Worm (Caenorhabditis elegans): ENCODE results near the gene C13A10.2.

C13A10.2 gene

ce11 chrII:1400105-1400504, 42.3 kb upstream of the C13A10.2 start, which contains the start of gene F54D12.1:
Gene F54D12.1, plus strand, starts transcription at chrII:1400405.
- TF ChIP-seq pqm-1 (tag; optimal IDR thresholded peaks at IDR 0.05) (no peak), tbx-2 (tag; optimal IDR thresholded peaks at IDR 0.05) (no peak), snpc-4 (tag; optimal IDR thresholded peaks at IDR 0.05) (no peak), ceh-82 (tag; optimal IDR thresholded peaks at IDR 0.05) (no peak), egl-27 (tag; optimal IDR thresholded peaks at IDR 0.05) (no peak), elt-1 (tag; optimal IDR thresholded peaks at IDR 0.05) (no peak), nhr-237 (tag; optimal IDR thresholded peaks at IDR 0.05) (no peak), hmg-11 (tag; optimal IDR thresholded peaks at IDR 0.05) (no peak), ceh-9 (tag; optimal IDR thresholded peaks at IDR 0.05) (no peak), lin-39 (tag; optimal IDR thresholded peaks at IDR 0.05) (no peak), nhr-23 (tag; optimal IDR thresholded peaks at IDR 0.05) (no peak), pha-4 (tag; optimal IDR thresholded peaks at IDR 0.05) (no peak), sea-2 (GFP tag; optimal IDR thresholded peaks at IDR 0.05) (no peak), ztf-11 (tag; optimal IDR thresholded peaks at IDR 0.05) (no peak), daf-12 (tag; optimal IDR thresholded peaks at IDR 0.05) (no peak), fkh-2 (tag; optimal IDR thresholded peaks at IDR 0.05) (no peak), ztf-4 (tag; optimal IDR thresholded peaks at IDR 0.05) (no peak), R02D3.7 (tag; optimal IDR thresholded peaks at IDR 0.05) (no peak)

- TF ChIP-seq pqm-1 (tag; optimal IDR thresholded peaks at IDR 0.05): no peak
- no peak for TF ChIP-seq fkh-10 (GFP tag; optimal IDR thresholded peaks at IDR 0.05)
- TF ChIP-seq tbx-2 (tag; optimal IDR thresholded peaks at IDR 0.05): no peak
- no peak for TF ChIP-seq mdl-1 (tag; optimal IDR thresholded peaks at IDR 0.05)
- no peak for TF ChIP-seq lsy-12 (tag; optimal IDR thresholded peaks at IDR 0.05)
- no peak for TF ChIP-seq unc-62 (GFP tag; optimal IDR thresholded peaks at IDR 0.05)
- TF ChIP-seq fos-1 (tag; optimal IDR thresholded peaks at IDR 0.05): no peak
- no peak for TF ChIP-seq eor-1 (tag; optimal IDR thresholded peaks at IDR 0.05)
These were observed 40.6 kb upstream of the C13A10.2 start, which contains the start of gene F54D12.2 for ce11 chrII:1398396-1398795. Gene F54D12.2, plus strand, starts transcription at chrII:1398696.

- no peak for TF ChIP-seq skn-1 (tag; optimal IDR thresholded peaks at IDR 0.05)
- no peak for TF ChIP-seq zag-1 (tag; optimal IDR thresholded peaks at IDR 0.05)
- no peak for TF ChIP-seq nhr-237 (tag; optimal IDR thresholded peaks at IDR 0.05)
- TF ChIP-seq fos-1 (tag; optimal IDR thresholded peaks at IDR 0.05): no peak
- TF ChIP-seq elt-3 (tag; optimal IDR thresholded peaks at IDR 0.05): no peak
- no peak for TF ChIP-seq nhr-25 (tag; optimal IDR thresholded peaks at IDR 0.05)
- TF ChIP-seq nhr-76 (tag; optimal IDR thresholded peaks at IDR 0.05): no peak
- no peak for TF ChIP-seq eor-1 (tag; optimal IDR thresholded peaks at IDR 0.05)
- no peak for TF ChIP-seq fkh-10 (GFP tag; optimal IDR thresholded peaks at IDR 0.05)
- no peak for TF ChIP-seq nhr-12 (tag; optimal IDR thresholded peaks at IDR 0.05)
- no peak for TF ChIP-seq nhr-67 (tag; optimal IDR thresholded peaks at IDR 0.05)
- TF ChIP-seq nhr-77 (tag; optimal IDR thresholded peaks at IDR 0.05): no peak
- no peak for TF ChIP-seq mml-1 (tag; optimal IDR thresholded peaks at IDR 0.05)
- no peak for TF ChIP-seq nhr-11 (tag; optimal IDR thresholded peaks at IDR 0.05)
- no peak for TF ChIP-seq ama-1 (optimal IDR thresholded peaks at IDR 0.05)
These were observed 39.9 kb upstream of the C13A10.2 start, which contains the start of gene F54D12.8 for ce11 chrII:1397703-1398102. Gene F54D12.8, minus strand, starts transcription at chrII:1398038.

- TF ChIP-seq eor-1 (tag; optimal IDR thresholded peaks at IDR 0.05) (no peak), ama-1 (optimal IDR thresholded peaks at IDR 0.05) (no peak), nhr-25 (tag; optimal IDR thresholded peaks at IDR 0.05) (no peak), hmg-11 (tag; optimal IDR thresholded peaks at IDR 0.05) (no peak), nhr-67 (tag; optimal IDR thresholded peaks at IDR 0.05) (no peak), nhr-76 (tag; optimal IDR thresholded peaks at IDR 0.05) (no peak), aly-2 (tag; optimal IDR thresholded peaks at IDR 0.05) (no peak), lin-15B (tag; optimal IDR thresholded peaks at IDR 0.05) (no peak), zag-1 (tag; optimal IDR thresholded peaks at IDR 0.05) (no peak), elt-3 (tag; optimal IDR thresholded peaks at IDR 0.05) (no peak), nhr-12 (tag; optimal IDR thresholded peaks at IDR 0.05) (no peak), pqm-1 (tag; optimal IDR thresholded peaks at IDR 0.05) (peak; percentile 70), jun-1 (tag; optimal IDR thresholded peaks at IDR 0.05) (peak; percentile 11), unc-62 (GFP tag; optimal IDR thresholded peaks at IDR 0.05) (no peak), nhr-237 (tag; optimal IDR thresholded peaks at IDR 0.05) (no peak), ceh-28 (tag; optimal IDR thresholded peaks at IDR 0.05) (no peak), elt-2 (tag; optimal IDR thresholded peaks at IDR 0.05) (peak; percentile 92)
These were observed 28.7 kb upstream of the C13A10.2 start, which contains the start of gene aat-7 for ce11 chrII:1386478-1386877. Gene aat-7, plus strand, starts transcription at chrII:1386870.

Measured in whole organism, L3 larva.